Worm (Caenorhabditis elegans) whole organism, L4 larva: ENCODE measurements around the gene dct-1.

ENCODE experiments used
- F26F4.8 ChIP-seq: fragments of 200-800 bp; sonication (Bioruptor generic); conservative IDR thresholded peaks from 2 replicates; pipeline ENCODE4 v1.3.6; 2022; ENCODE audit warnings: missing genetic modification characterization, missing compliant biosample characterization
- F37D6.2 ChIP-seq: sonication (generic microtip); optimal IDR thresholded peaks from 2 replicates; lab custom pipeline; 2016; ENCODE audit warnings: mild to moderate bottlenecking, missing genetic modification characterization, missing compliant biosample characterization
- F44E2.7 ChIP-seq: fragments of 200-800 bp; sonication (Bioruptor generic); IDR thresholded peaks from 2 replicates; pipeline ENCODE4 v2.1.2; 2022; ENCODE audit warnings: missing genetic modification characterization, missing compliant biosample characterization
- F49E8.2 ChIP-seq: sonication (generic microtip); optimal IDR thresholded peaks from 2 replicates; lab custom pipeline; 2016; ENCODE audit warnings: missing compliant biosample characterization, mild to moderate bottlenecking, missing genetic modification characterization, borderline replicate concordance
- R02D3.7 ChIP-seq: fragments of 150-350 bp; sonication (generic microtip); optimal IDR thresholded peaks from 3 replicates; lab custom pipeline; 2014; ENCODE audit warnings: missing biosample characterization, missing genetic modification characterization
- T20F7.1 ChIP-seq: fragments of 200-800 bp; sonication (Bioruptor generic); optimal IDR thresholded peaks from 2 replicates; lab custom pipeline; 2018; ENCODE audit warnings: mild to moderate bottlenecking, missing genetic modification characterization, missing compliant biosample characterization
- Y48G9A.11 ChIP-seq: fragments of 200-800 bp; sonication (Bioruptor generic); IDR thresholded peaks from 2 replicates; pipeline ENCODE4 v1.3.6; 2022; ENCODE audit warnings: missing genetic modification reagents, missing genetic modification characterization, missing compliant biosample characterization
- Y5F2A.4 ChIP-seq: fragments of 200-800 bp; sonication (Bioruptor generic); optimal IDR thresholded peaks from 2 replicates; lab custom pipeline; 2018; ENCODE audit warnings: mild to moderate bottlenecking, missing genetic modification characterization, missing compliant biosample characterization
- Y75B8A.6 ChIP-seq: fragments of 200-800 bp; sonication (Bioruptor generic); IDR thresholded peaks from 2 replicates; pipeline ENCODE4 v1.3.6; 2022; ENCODE audit warnings: missing genetic modification reagents, missing genetic modification characterization, missing compliant biosample characterization
- ZK546.5 ChIP-seq, 2 experiments: sonication (generic microtip); optimal IDR thresholded peaks; 2 replicates each; lab custom pipeline; 2017; ENCODE audit warnings: missing biosample characterization in 2 of 2, missing genetic modification characterization in 2 of 2
- attf-4 ChIP-seq: sonication (generic microtip); optimal IDR thresholded peaks from 3 replicates; lab custom pipeline; 2017; ENCODE audit warnings: missing biosample characterization, missing genetic modification characterization
- ceh-28 ChIP-seq: fragments of 150-350 bp; optimal IDR thresholded peaks from 2 replicates; lab custom pipeline; 2014; ENCODE audit warnings: missing biosample characterization, missing genetic modification reagents, missing genetic modification characterization
- ceh-62 ChIP-seq: sonication (generic microtip); optimal IDR thresholded peaks from 2 replicates; lab custom pipeline; 2017; ENCODE audit warnings: missing biosample characterization, missing genetic modification characterization
- ceh-82 ChIP-seq: sonication (generic microtip); optimal IDR thresholded peaks from 2 replicates; lab custom pipeline; 2017; ENCODE audit warnings: missing biosample characterization, missing genetic modification characterization
- ces-1 ChIP-seq: fragments of 150-350 bp; sonication (generic microtip); optimal IDR thresholded peaks from 4 replicates; lab custom pipeline; 2014; ENCODE audit warnings: missing biosample characterization, missing genetic modification reagents, missing genetic modification characterization
- daf-12 ChIP-seq: fragments of 150-350 bp; optimal IDR thresholded peaks from 2 replicates; lab custom pipeline; 2014; ENCODE audit warnings: missing biosample characterization, missing genetic modification reagents, missing genetic modification characterization
- daf-16 ChIP-seq, 3 experiments: sonication (generic microtip); optimal IDR thresholded peaks; 2 replicates each; lab custom pipeline; 2016 to 2017; ENCODE audit warnings: missing genetic modification characterization in 3 of 3, missing genetic modification reagents in 3 of 3, mild to moderate bottlenecking in 2 of 3, missing compliant biosample characterization in 2 of 3, missing biosample characterization in 1 of 3, moderate library complexity in 1 of 3
- dmd-9 ChIP-seq: fragments of 200-800 bp; sonication (Bioruptor generic); IDR thresholded peaks from 2 replicates; pipeline ENCODE4 v1.3.6; 2022; ENCODE audit warnings: missing genetic modification reagents, missing genetic modification characterization, missing compliant biosample characterization
- dpl-1 ChIP-seq: fragments of 150-350 bp; optimal IDR thresholded peaks from 2 replicates; lab custom pipeline; 2014; ENCODE audit warnings: missing biosample characterization, missing genetic modification reagents, missing genetic modification characterization
- dve-1 ChIP-seq: sonication (generic microtip); optimal IDR thresholded peaks from 2 replicates; lab custom pipeline; 2017; ENCODE audit warnings: antibody characterized with exemption, mild to moderate bottlenecking, missing genetic modification characterization, missing compliant biosample characterization; ENCODE audit not compliant: insufficient read depth
- gei-8 ChIP-seq: fragments of 200-800 bp; sonication (Bioruptor generic); optimal IDR thresholded peaks from 2 replicates; lab custom pipeline; 2018; ENCODE audit warnings: mild to moderate bottlenecking, missing genetic modification characterization, missing compliant biosample characterization
- hmg-1.1 ChIP-seq: fragments of 200-800 bp; sonication (Bioruptor generic); IDR thresholded peaks from 2 replicates; pipeline ENCODE4 v1.3.6; 2022; ENCODE audit warnings: missing genetic modification reagents, missing genetic modification characterization, missing compliant biosample characterization
- lin-15B ChIP-seq: fragments of 150-350 bp; sonication (generic microtip); optimal IDR thresholded peaks from 3 replicates; lab custom pipeline; 2014; ENCODE audit warnings: missing biosample characterization, missing genetic modification characterization
- lin-29 ChIP-seq: fragments of 200-800 bp; sonication (Bioruptor generic); IDR thresholded peaks from 2 replicates; pipeline ENCODE4 v1.3.6; 2022; ENCODE audit warnings: missing genetic modification reagents, missing genetic modification characterization, missing compliant biosample characterization
- lin-38 ChIP-seq: fragments of 200-800 bp; sonication (Bioruptor generic); IDR thresholded peaks from 2 replicates; pipeline ENCODE4 v1.3.6; 2022; ENCODE audit warnings: missing genetic modification reagents, missing genetic modification characterization, missing compliant biosample characterization
- lin-39 ChIP-seq: fragments of 150-350 bp; optimal IDR thresholded peaks from 2 replicates; lab custom pipeline; 2014; ENCODE audit warnings: missing biosample characterization, missing genetic modification reagents, missing genetic modification characterization
- lir-3 ChIP-seq: sonication (generic microtip); optimal IDR thresholded peaks from 2 replicates; lab custom pipeline; 2016; ENCODE audit warnings: mild to moderate bottlenecking, missing genetic modification characterization, missing compliant biosample characterization
- lsy-2 ChIP-seq, 2 experiments: fragments of 150-350 bp in 1 of 2; sonication (generic microtip) in 1 of 2; optimal IDR thresholded peaks; 2 replicates each; lab custom pipeline; 2014 to 2017; ENCODE audit warnings: missing biosample characterization in 2 of 2, missing genetic modification characterization in 2 of 2
- mdl-1 ChIP-seq, 2 experiments: fragments of 150-350 bp in 1 of 2; sonication (generic microtip) in 1 of 2; optimal IDR thresholded peaks; 2 replicates each; lab custom pipeline; 2014 to 2017; ENCODE audit warnings: missing biosample characterization in 2 of 2, missing genetic modification characterization in 2 of 2
- mep-1 ChIP-seq: fragments of 150-350 bp; sonication (generic microtip); optimal IDR thresholded peaks from 3 replicates; lab custom pipeline; 2014; ENCODE audit warnings: missing biosample characterization, missing genetic modification characterization
- mxl-3 ChIP-seq: fragments of 200-800 bp; sonication (Bioruptor generic); optimal IDR thresholded peaks from 2 replicates; lab custom pipeline; 2018; ENCODE audit warnings: mild to moderate bottlenecking, missing genetic modification characterization, missing compliant biosample characterization
- nhr-10 ChIP-seq: fragments of 150-350 bp; optimal IDR thresholded peaks from 2 replicates; lab custom pipeline; 2014; ENCODE audit warnings: missing biosample characterization, missing genetic modification characterization
- nhr-102 ChIP-seq: sonication (generic microtip); optimal IDR thresholded peaks from 2 replicates; lab custom pipeline; 2016; ENCODE audit warnings: mild to moderate bottlenecking, missing genetic modification characterization, moderate library complexity, missing compliant biosample characterization
- nhr-111 ChIP-seq: fragments of 200-800 bp; sonication (Bioruptor generic); optimal IDR thresholded peaks from 2 replicates; lab custom pipeline; 2018; ENCODE audit warnings: mild to moderate bottlenecking, missing genetic modification characterization, missing compliant biosample characterization
- nhr-25 ChIP-seq: sonication (generic microtip); optimal IDR thresholded peaks from 2 replicates; lab custom pipeline; 2017; ENCODE audit warnings: missing genetic modification characterization, mild to moderate bottlenecking, missing compliant biosample characterization, antibody characterized with exemption, moderate library complexity, borderline replicate concordance; ENCODE audit not compliant: insufficient read depth
- nhr-28 ChIP-seq: fragments of 150-350 bp; optimal IDR thresholded peaks from 2 replicates; lab custom pipeline; 2014; ENCODE audit warnings: missing biosample characterization, missing genetic modification characterization
- nhr-41 ChIP-seq: fragments of 200-800 bp; sonication (Bioruptor generic); IDR thresholded peaks from 2 replicates; pipeline ENCODE4 v1.3.6; 2022; ENCODE audit warnings: missing genetic modification reagents, missing genetic modification characterization, missing compliant biosample characterization
- nhr-76 ChIP-seq: fragments of 150-350 bp; optimal IDR thresholded peaks from 2 replicates; lab custom pipeline; 2014; ENCODE audit warnings: missing biosample characterization, missing genetic modification characterization
- pha-4 ChIP-seq, 2 experiments: fragments of 150-350 bp in 1 of 2; fragments of 200-800 bp in 1 of 2; sonication (Bioruptor generic) in 1 of 2; IDR thresholded peaks in 1 of 2; optimal IDR thresholded peaks in 1 of 2; 2 replicates each; pipeline versions ENCODE4 v1.3.6 to Lab custom; 2014 to 2022; ENCODE audit warnings: missing genetic modification characterization in 2 of 2, missing genetic modification reagents in 2 of 2, missing biosample characterization in 1 of 2, missing compliant biosample characterization in 1 of 2
- php-3 ChIP-seq: fragments of 200-800 bp; sonication (Bioruptor generic); IDR thresholded peaks from 2 replicates; pipeline ENCODE4 v1.3.6; 2022; ENCODE audit warnings: missing genetic modification reagents, missing genetic modification characterization, missing compliant biosample characterization
- pqm-1 ChIP-seq: sonication (generic microtip); optimal IDR thresholded peaks from 2 replicates; lab custom pipeline; 2017; ENCODE audit warnings: missing biosample characterization, missing genetic modification characterization
- rbr-2 ChIP-seq: sonication (generic microtip); optimal IDR thresholded peaks from 2 replicates; lab custom pipeline; 2016; ENCODE audit warnings: missing genotype, missing genetic modification characterization, missing compliant biosample characterization
- saeg-2 ChIP-seq: fragments of 200-800 bp; sonication (Bioruptor generic); IDR thresholded peaks from 2 replicates; pipeline ENCODE4 v1.3.6; 2022; ENCODE audit warnings: missing genetic modification reagents, missing genetic modification characterization, missing compliant biosample characterization
- sdz-12 ChIP-seq: fragments of 200-800 bp; sonication (Bioruptor generic); optimal IDR thresholded peaks from 2 replicates; lab custom pipeline; 2018; ENCODE audit warnings: mild to moderate bottlenecking, missing genetic modification characterization, missing compliant biosample characterization
- skn-1 ChIP-seq: fragments of 150-350 bp; optimal IDR thresholded peaks from 2 replicates; lab custom pipeline; 2014; ENCODE audit warnings: missing biosample characterization, missing genetic modification characterization
- tra-1 ChIP-seq: fragments of 200-800 bp; sonication (Bioruptor generic); IDR thresholded peaks from 2 replicates; pipeline ENCODE4 v1.3.6; 2022; ENCODE audit warnings: missing genetic modification reagents, missing genetic modification characterization, missing compliant biosample characterization
- zfp-3 ChIP-seq: fragments of 200-800 bp; sonication (Bioruptor generic); conservative IDR thresholded peaks from 2 replicates; pipeline ENCODE4 v1.3.6; 2022; ENCODE audit warnings: missing genetic modification reagents, missing genetic modification characterization, missing compliant biosample characterization
- zip-11 ChIP-seq: fragments of 200-800 bp; sonication (Bioruptor generic); IDR thresholded peaks from 2 replicates; pipeline ENCODE4 v1.3.6; 2022; ENCODE audit warnings: missing genetic modification characterization, missing compliant biosample characterization
- zip-2 ChIP-seq: fragments of 150-350 bp; optimal IDR thresholded peaks from 2 replicates; lab custom pipeline; 2014; ENCODE audit warnings: missing biosample characterization, missing genetic modification characterization
- ztf-11 ChIP-seq: fragments of 150-350 bp; optimal IDR thresholded peaks from 2 replicates; lab custom pipeline; 2014; ENCODE audit warnings: missing biosample characterization, missing genetic modification characterization

The dct-1 gene

DNA sequence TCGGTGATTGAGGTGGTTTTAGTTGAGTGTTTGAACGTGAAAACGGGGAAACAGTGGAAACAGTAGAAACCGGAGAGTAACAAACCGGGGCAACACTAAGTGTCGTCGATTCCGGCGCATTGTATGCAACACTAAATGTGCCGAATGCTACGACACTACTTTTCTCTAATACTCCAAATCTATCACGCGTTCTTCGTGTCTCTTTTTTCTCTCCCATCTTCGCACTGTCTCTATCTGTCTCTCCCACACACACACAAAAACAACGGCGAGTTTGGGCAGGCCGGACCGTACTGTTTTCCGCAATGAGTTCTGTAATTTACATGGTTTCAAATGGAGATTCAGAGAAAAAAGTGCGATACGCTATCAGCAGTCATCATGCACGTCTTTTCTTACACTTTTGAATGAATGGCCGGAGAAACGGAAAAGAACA is 7.9 kb downstream of the dct-1 start (continued):
- no peak for TF ChIP-seq F49E8.2 (tag; lab: Kevin White, UChicago)
- no peak for TF ChIP-seq lin-38 (GFP tag; lab: Robert Waterston, UW)
- no peak for TF ChIP-seq ztf-11
- TF ChIP-seq F26F4.8 (GFP tag; lab: Robert Waterston, UW), result no peak
- TF ChIP-seq F44E2.7 (GFP tag; lab: Robert Waterston, UW), result no peak
- no peak for TF ChIP-seq ces-1 (GFP tag; lab: Kevin White, UChicago)
- peak; percentile 46 for TF ChIP-seq nhr-25 (tag; lab: Kevin White, UChicago)
- TF ChIP-seq ceh-62 (tag; lab: Kevin White, UChicago), result no peak
- no peak for TF ChIP-seq R02D3.7
- TF ChIP-seq nhr-28 (tag; lab: Kevin White, UChicago), result peak; percentile 94
- peak; percentile 82 for TF ChIP-seq mxl-3
- no peak for TF ChIP-seq lir-3 (tag; lab: Kevin White, UChicago)
- 0 out of 2 replicates have a peak, but pooled peaks have one; percentile 39 for TF ChIP-seq zfp-3 (GFP tag; lab: Robert Waterston, UW)
- peak in 1 of 2 experiments; percentile 82 for TF ChIP-seq mdl-1 (tag; optimal IDR thresholded peaks at IDR 0.05; lab: Kevin White, UChicago)
- TF ChIP-seq nhr-102 (tag; lab: Kevin White, UChicago), result peak; percentile 82
- peak; percentile 78 for TF ChIP-seq tra-1 (GFP tag; lab: Robert Waterston, UW)
- no peak for TF ChIP-seq ceh-28 (tag; lab: Kevin White, UChicago)
- TF ChIP-seq T20F7.1 (GFP tag; lab: Kevin White, UChicago), result peak; percentile 67
- TF ChIP-seq saeg-2, result peak; percentile 65; the same call in 1 of the 2 replicates
- no peak for TF ChIP-seq rbr-2 (tag; lab: Kevin White, UChicago)
- no peak for TF ChIP-seq zip-2 (tag; lab: Kevin White, UChicago)
- no peak for TF ChIP-seq sdz-12 (GFP tag; lab: Kevin White, UChicago)
- no peak for TF ChIP-seq Y75B8A.6 (GFP tag; lab: Robert Waterston, UW)
- TF ChIP-seq lsy-2 (tag; optimal IDR thresholded peaks at IDR 0.05; lab: Kevin White, UChicago), result peak; percentile 39 to 58
- peak; percentile 69 for TF ChIP-seq mep-1 (tag; lab: Kevin White, UChicago)
- TF ChIP-seq lin-29 (GFP tag; lab: Robert Waterston, UW), result no peak
- peak; percentile 89 for TF ChIP-seq dve-1 (tag; lab: Kevin White, UChicago)
- no peak for TF ChIP-seq skn-1 (tag; lab: Kevin White, UChicago)
- no peak for TF ChIP-seq dpl-1
- peak; percentile 12 for TF ChIP-seq gei-8 (GFP tag; lab: Kevin White, UChicago)
- TF ChIP-seq daf-12 (tag; lab: Kevin White, UChicago), result no peak
- no peak for TF ChIP-seq nhr-76 (tag; lab: Kevin White, UChicago)
- no peak for TF ChIP-seq zip-11 (GFP tag; lab: Robert Waterston, UW)
- no peak for TF ChIP-seq Y5F2A.4 (GFP tag; lab: Kevin White, UChicago)
- TF ChIP-seq hmg-1.1 (GFP tag; lab: Robert Waterston, UW), result peak; percentile 58
- no peak for TF ChIP-seq Y48G9A.11
- no peak for TF ChIP-seq attf-4 (tag; lab: Kevin White, UChicago)
- peak in 1 of 2 experiments; percentile 71 for TF ChIP-seq daf-16 (GFP tag; optimal IDR thresholded peaks at IDR 0.05; lab: Kevin White, UChicago)
- peak; percentile 98 for TF ChIP-seq daf-16 (tag; optimal IDR thresholded peaks at IDR 0.05; lab: Kevin White, UChicago)
- TF ChIP-seq pha-4 (GFP tag; IDR thresholded peaks at IDR 0.05; lab: Robert Waterston, UW), result peak; percentile 63; the same call in 1 of the 2 replicates
- TF ChIP-seq pha-4 (tag; optimal IDR thresholded peaks at IDR 0.05; lab: Kevin White, UChicago), result no peak
- no peak for TF ChIP-seq lin-39
- TF ChIP-seq dmd-9 (GFP tag; lab: Robert Waterston, UW), result no peak
- TF ChIP-seq php-3 (GFP tag; lab: Robert Waterston, UW), result peak; percentile 82
- TF ChIP-seq ZK546.5 (tag; optimal IDR thresholded peaks at IDR 0.05; lab: Kevin White, UChicago), result no peak
- no peak for TF ChIP-seq nhr-41 (GFP tag; lab: Robert Waterston, UW)
- TF ChIP-seq pqm-1 (tag; lab: Kevin White, UChicago), result peak; percentile 100
- no peak for TF ChIP-seq F37D6.2 (tag; lab: Kevin White, UChicago)
- TF ChIP-seq nhr-111 (GFP tag; lab: Kevin White, UChicago), result no peak
- peak; percentile 60 for TF ChIP-seq nhr-10 (tag; lab: Kevin White, UChicago)
- TF ChIP-seq ceh-82, result no peak
- TF ChIP-seq lin-15B (tag; lab: Kevin White, UChicago), result no peak
